Fruit fly (Drosophila melanogaster) whole organism, prepupa: ENCODE data around the gene CG34260.

Source experiments
- Blimp-1 ChIP-seq: fragments of 200-800 bp; sonication (Bioruptor generic); optimal IDR thresholded peaks from 3 replicates; lab custom pipeline; 2017; ENCODE audit warnings: missing biosample characterization, missing genetic modification characterization, mild to moderate bottlenecking, moderate library complexity, missing genetic modification reagents
- CG10631 ChIP-seq: fragments of 200-800 bp; sonication (Bioruptor generic); optimal IDR thresholded peaks from 2 replicates; lab custom pipeline; 2016; ENCODE audit warnings: missing biosample characterization, missing genetic modification characterization
- CG10669 ChIP-seq: fragments of 200-800 bp; sonication (Bioruptor generic); optimal IDR thresholded peaks from 3 replicates; lab custom pipeline; 2018; ENCODE audit warnings: missing biosample characterization, mild to moderate bottlenecking, missing genetic modification characterization, moderate library complexity
- CG11294 ChIP-seq: fragments of 200-800 bp; sonication (Bioruptor generic); IDR thresholded peaks from 2 replicates; pipeline ENCODE4 v1.3.6; 2022; ENCODE audit warnings: missing biosample characterization, missing genetic modification characterization
- CG11762 ChIP-seq: fragments of 200-800 bp; sonication (Bioruptor generic); optimal IDR thresholded peaks from 3 replicates; lab custom pipeline; 2016; ENCODE audit warnings: missing biosample characterization, missing genetic modification characterization; ENCODE audit not compliant: insufficient read depth
- CG15336 ChIP-seq: fragments of 200-800 bp; sonication (Bioruptor generic); IDR thresholded peaks from 2 replicates; pipeline ENCODE4 v1.3.6; 2022; ENCODE audit warnings: missing biosample characterization, missing genetic modification characterization
- CG1621 ChIP-seq: fragments of 200-800 bp; sonication (Bioruptor generic); optimal IDR thresholded peaks from 3 replicates; lab custom pipeline; 2018; ENCODE audit warnings: missing biosample characterization, mild to moderate bottlenecking, missing genetic modification characterization
- CG16779 ChIP-seq: fragments of 200-800 bp; sonication (Bioruptor generic); optimal IDR thresholded peaks from 3 replicates; lab custom pipeline; 2017; ENCODE audit warnings: missing biosample characterization, mild to moderate bottlenecking, missing genetic modification characterization
- CG3032 ChIP-seq: fragments of 200-800 bp; optimal IDR thresholded peaks from 2 replicates; lab custom pipeline; 2019; ENCODE audit warnings: missing biosample characterization, mild to moderate bottlenecking, missing genetic modification characterization, moderate library complexity
- CG31627 ChIP-seq: fragments of 200-800 bp; sonication (Bioruptor generic); optimal IDR thresholded peaks from 3 replicates; lab custom pipeline; 2016; ENCODE audit warnings: missing biosample characterization, missing genetic modification characterization
- CG32006 ChIP-seq: fragments of 200-800 bp; sonication (Bioruptor generic); optimal IDR thresholded peaks from 3 replicates; lab custom pipeline; 2017; ENCODE audit warnings: missing biosample characterization, mild to moderate bottlenecking, missing genetic modification characterization
- CG34406 ChIP-seq: fragments of 200-800 bp; sonication (Bioruptor generic); optimal IDR thresholded peaks from 3 replicates; lab custom pipeline; 2016; ENCODE audit warnings: missing biosample characterization, missing genetic modification characterization
- CG3919 ChIP-seq: fragments of 200-800 bp; sonication (Bioruptor generic); optimal IDR thresholded peaks from 3 replicates; lab custom pipeline; 2016; ENCODE audit warnings: missing biosample characterization, missing genetic modification characterization
- CG4318 ChIP-seq: fragments of 200-800 bp; sonication (Bioruptor generic); optimal IDR thresholded peaks from 3 replicates; lab custom pipeline; 2017; ENCODE audit warnings: missing biosample characterization, mild to moderate bottlenecking, missing genetic modification characterization
- CG6163 ChIP-seq: fragments of 200-800 bp; sonication (Bioruptor generic); IDR thresholded peaks from 3 replicates; pipeline ENCODE4 v1.3.6; 2022; ENCODE audit warnings: missing biosample characterization, missing genetic modification characterization
- CG6276 ChIP-seq: fragments of 200-800 bp; sonication (Bioruptor generic); optimal IDR thresholded peaks from 2 replicates; lab custom pipeline; 2017; ENCODE audit warnings: missing biosample characterization, mild to moderate bottlenecking, missing genetic modification characterization
- CG6808 ChIP-seq: fragments of 200-800 bp; sonication (Bioruptor generic); optimal IDR thresholded peaks from 3 replicates; lab custom pipeline; 2017; ENCODE audit warnings: missing biosample characterization, missing genetic modification characterization, mild to moderate bottlenecking, moderate library complexity, missing genetic modification reagents
- CG6854 ChIP-seq: fragments of 200-800 bp; sonication (Bioruptor generic); optimal IDR thresholded peaks from 2 replicates; lab custom pipeline; 2017; ENCODE audit warnings: missing biosample characterization, mild to moderate bottlenecking, missing genetic modification characterization
- CG8119 ChIP-seq: fragments of 200-800 bp; sonication (Bioruptor generic); IDR thresholded peaks from 3 replicates; pipeline ENCODE4 v1.3.6; 2022; ENCODE audit warnings: missing biosample characterization, missing genetic modification characterization
- CG8319 ChIP-seq: fragments of 200-800 bp; sonication (Bioruptor generic); optimal IDR thresholded peaks from 3 replicates; lab custom pipeline; 2016; ENCODE audit warnings: missing biosample characterization, missing genetic modification characterization
- CG8632 ChIP-seq: fragments of 200-800 bp; sonication (Bioruptor generic); optimal IDR thresholded peaks from 3 replicates; lab custom pipeline; 2016; ENCODE audit warnings: missing biosample characterization, missing genetic modification characterization
- Eip75B ChIP-seq: fragments of 200-800 bp; sonication (Bioruptor generic); optimal IDR thresholded peaks from 3 replicates; lab custom pipeline; 2016; ENCODE audit warnings: missing biosample characterization, missing genetic modification characterization
- Ets21C ChIP-seq: fragments of 200-800 bp; sonication (Bioruptor generic); optimal IDR thresholded peaks from 3 replicates; lab custom pipeline; 2016; ENCODE audit warnings: missing biosample characterization, missing genetic modification characterization
- Ets96B ChIP-seq: fragments of 200-800 bp; optimal IDR thresholded peaks from 2 replicates; lab custom pipeline; 2019; ENCODE audit warnings: missing biosample characterization, mild to moderate bottlenecking, missing genetic modification characterization, moderate library complexity
- Gug ChIP-seq: fragments of 200-800 bp; sonication (Bioruptor generic); IDR thresholded peaks from 2 replicates; pipeline ENCODE4 v1.3.6; 2022; ENCODE audit warnings: missing biosample characterization, missing genetic modification characterization
- Hr38 ChIP-seq: sonication (Bioruptor generic); optimal IDR thresholded peaks from 2 replicates; lab custom pipeline; 2016; ENCODE audit warnings: missing biosample characterization, missing genetic modification characterization
- Hr4 ChIP-seq: fragments of 200-800 bp; sonication (Bioruptor generic); optimal IDR thresholded peaks from 3 replicates; lab custom pipeline; 2016; ENCODE audit warnings: missing biosample characterization, missing genetic modification characterization
- Lpt ChIP-seq: fragments of 200-800 bp; sonication (Bioruptor generic); optimal IDR thresholded peaks from 3 replicates; lab custom pipeline; 2016; ENCODE audit warnings: missing biosample characterization, missing genetic modification characterization
- Met ChIP-seq: fragments of 200-800 bp; sonication (Bioruptor generic); optimal IDR thresholded peaks from 3 replicates; lab custom pipeline; 2016; ENCODE audit warnings: missing biosample characterization, missing genetic modification characterization
- OdsH ChIP-seq: fragments of 200-800 bp; sonication (Bioruptor generic); optimal IDR thresholded peaks from 3 replicates; lab custom pipeline; 2016; ENCODE audit warnings: missing biosample characterization, missing genetic modification characterization
- Sox102F ChIP-seq: fragments of 200-800 bp; sonication (Bioruptor generic); optimal IDR thresholded peaks from 2 replicates; lab custom pipeline; 2016; ENCODE audit warnings: missing biosample characterization, mild to moderate bottlenecking, missing genetic modification characterization
- achi ChIP-seq: fragments of 200-800 bp; sonication (Bioruptor generic); optimal IDR thresholded peaks from 3 replicates; lab custom pipeline; 2016; ENCODE audit warnings: missing biosample characterization, missing genetic modification characterization
- acj6 ChIP-seq: fragments of 200-800 bp; sonication (Bioruptor generic); optimal IDR thresholded peaks from 3 replicates; lab custom pipeline; 2016; ENCODE audit warnings: missing biosample characterization, missing genetic modification characterization
- cyc ChIP-seq: fragments of 200-800 bp; sonication (Bioruptor generic); optimal IDR thresholded peaks from 3 replicates; lab custom pipeline; 2016; ENCODE audit warnings: missing biosample characterization, missing genetic modification characterization
- dac ChIP-seq: fragments of 200-800 bp; sonication (Bioruptor generic); optimal IDR thresholded peaks from 2 replicates; lab custom pipeline; 2017; ENCODE audit warnings: missing biosample characterization, mild to moderate bottlenecking, missing genetic modification characterization
- dsx ChIP-seq: fragments of 200-800 bp; optimal IDR thresholded peaks from 3 replicates; lab custom pipeline; 2019; ENCODE audit warnings: missing biosample characterization, mild to moderate bottlenecking, missing genetic modification characterization, moderate library complexity; ENCODE audit not compliant: poor library complexity, severe bottlenecking
- eg ChIP-seq: fragments of 200-800 bp; sonication (Bioruptor generic); IDR thresholded peaks from 3 replicates; pipeline ENCODE4 v1.3.6; 2022; ENCODE audit warnings: missing biosample characterization, missing genetic modification characterization
- fd59A ChIP-seq: fragments of 200-800 bp; sonication (Bioruptor generic); optimal IDR thresholded peaks from 2 replicates; lab custom pipeline; 2017; ENCODE audit warnings: missing biosample characterization, mild to moderate bottlenecking, missing genetic modification characterization, missing genetic modification reagents
- fd85E ChIP-seq: fragments of 200-800 bp; sonication (Bioruptor generic); optimal IDR thresholded peaks from 3 replicates; lab custom pipeline; 2016; ENCODE audit warnings: missing biosample characterization, missing genetic modification characterization
- fkh ChIP-seq: fragments of 200-800 bp; sonication (Bioruptor generic); optimal IDR thresholded peaks from 3 replicates; lab custom pipeline; 2017; ENCODE audit warnings: missing biosample characterization, mild to moderate bottlenecking, missing genetic modification characterization, moderate library complexity
- net ChIP-seq: fragments of 200-800 bp; sonication (Bioruptor generic); optimal IDR thresholded peaks from 3 replicates; lab custom pipeline; 2016; ENCODE audit warnings: missing biosample characterization, missing genetic modification characterization
- pdm3 ChIP-seq: fragments of 200-800 bp; sonication (Bioruptor generic); optimal IDR thresholded peaks from 3 replicates; lab custom pipeline; 2016; ENCODE audit warnings: missing biosample characterization, missing genetic modification characterization
- salr ChIP-seq, 2 experiments: fragments of 200-800 bp; sonication (Bioruptor generic); optimal IDR thresholded peaks; 3 replicates each; lab custom pipeline; 2016 to 2018; ENCODE audit warnings: missing biosample characterization in 2 of 2, missing genetic modification characterization in 2 of 2, mild to moderate bottlenecking in 1 of 2
- spab ChIP-seq: fragments of 200-800 bp; sonication (Bioruptor generic); optimal IDR thresholded peaks from 2 replicates; lab custom pipeline; 2017; ENCODE audit warnings: missing biosample characterization, mild to moderate bottlenecking, missing genetic modification characterization, missing genetic modification reagents
- ss ChIP-seq, 2 experiments: fragments of 200-800 bp; sonication (Bioruptor generic); optimal IDR thresholded peaks; 2 replicates in 1 of 2; 3 replicates in 1 of 2; lab custom pipeline; 2017 to 2018; ENCODE audit warnings: mild to moderate bottlenecking in 2 of 2, missing biosample characterization in 2 of 2, missing genetic modification characterization in 2 of 2, moderate library complexity in 1 of 2
- svp ChIP-seq: fragments of 200-800 bp; sonication (Bioruptor generic); peaks from one replicate; lab custom pipeline; 2016; ENCODE audit warnings: missing biosample characterization, missing genetic modification characterization
- topi ChIP-seq: fragments of 200-800 bp; sonication (Bioruptor generic); optimal IDR thresholded peaks from 3 replicates; lab custom pipeline; 2016; ENCODE audit warnings: missing biosample characterization, missing genetic modification characterization
- vri ChIP-seq: fragments of 200-800 bp; sonication (Bioruptor generic); optimal IDR thresholded peaks from 3 replicates; lab custom pipeline; 2016; ENCODE audit warnings: missing biosample characterization, mild to moderate bottlenecking, missing genetic modification characterization

CG34260 gene

DNA sequence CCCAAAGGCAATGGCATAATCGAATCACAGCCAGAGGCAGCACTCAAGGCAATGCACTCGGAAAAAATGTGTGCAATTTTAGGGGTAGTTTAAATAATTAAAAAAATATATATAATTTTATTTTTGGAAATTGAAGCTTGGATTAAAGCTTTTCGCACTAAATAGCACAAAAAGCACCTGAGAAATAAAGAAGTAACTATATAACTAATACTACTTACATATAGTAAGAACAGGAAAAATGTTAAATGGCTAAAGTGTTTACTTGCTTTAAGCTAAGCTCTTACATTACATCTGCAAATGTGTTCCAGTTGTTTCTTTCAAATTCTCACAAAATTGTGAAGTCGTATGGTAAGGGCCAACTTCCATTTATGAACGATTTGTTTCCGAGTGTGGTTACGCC lies 25.5 kb downstream of the CG34260 start, which contains the start of gene Gr77a (continued):
- TF ChIP-seq pdm3 (GFP tag; lab: Kevin White, UChicago) (no peak), fkh (GFP tag; lab: Kevin White, UChicago) (no peak), CG6163 (GFP tag; lab: Robert Waterston, UW) (no peak), Hr38 (GFP tag; lab: Kevin White, UChicago) (no peak), CG1621 (tag; lab: Kevin White, UChicago) (no peak), spab (peak; percentile 27), CG10669 (GFP tag; lab: Kevin White, UChicago) (peak; percentile 42), Ets96B (tag; lab: Kevin White, UChicago) (peak; percentile 41), ss (GFP tag; optimal IDR thresholded peaks at IDR 0.05; lab: Kevin White, UChicago) (peak in 1 of 2 experiments; percentile 53), eg (GFP tag; lab: Robert Waterston, UW) (no peak), Met (GFP tag; lab: Kevin White, UChicago) (no peak), CG6276 (no peak), OdsH (GFP tag; lab: Kevin White, UChicago) (peak; percentile 32), svp (no peak), Gug (GFP tag; lab: Robert Waterston, UW) (no peak), Eip75B (no peak), Lpt (GFP tag; lab: Kevin White, UChicago) (no peak), CG3032 (peak; percentile 50), fd85E (GFP tag; lab: Kevin White, UChicago) (no peak), Ets21C (GFP tag; lab: Kevin White, UChicago) (no peak), CG11294 (GFP tag; lab: Robert Waterston, UW) (no peak), CG8632 (GFP tag; lab: Kevin White, UChicago) (peak; percentile 28), CG8119 (GFP tag; lab: Robert Waterston, UW) (no peak), dsx (GFP tag; lab: Kevin White, UChicago) (peak; percentile 15), fd59A (GFP tag; lab: Kevin White, UChicago) (no peak), CG32006 (GFP tag; lab: Kevin White, UChicago) (peak; percentile 26), salr (GFP tag; optimal IDR thresholded peaks at IDR 0.05; lab: Kevin White, UChicago) (no peak), Blimp-1 (GFP tag; lab: Kevin White, UChicago) (no peak), CG11762 (GFP tag; lab: Kevin White, UChicago) (no peak), CG15336 (GFP tag; lab: Robert Waterston, UW) (no peak), net (GFP tag; lab: Kevin White, UChicago) (no peak), CG3919 (GFP tag; lab: Kevin White, UChicago) (peak; percentile 28), CG31627 (GFP tag; lab: Kevin White, UChicago) (no peak), CG6808 (GFP tag; lab: Kevin White, UChicago) (no peak), CG4318 (GFP tag; lab: Kevin White, UChicago) (no peak), CG6854 (GFP tag; lab: Kevin White, UChicago) (no peak), vri (no peak), Hr4 (GFP tag; lab: Kevin White, UChicago) (no peak), acj6 (GFP tag; lab: Kevin White, UChicago) (peak; percentile 29), CG16779 (tag; lab: Kevin White, UChicago) (no peak)
- TF ChIP-seq, all 60 proteins: peak for 19

DNA sequence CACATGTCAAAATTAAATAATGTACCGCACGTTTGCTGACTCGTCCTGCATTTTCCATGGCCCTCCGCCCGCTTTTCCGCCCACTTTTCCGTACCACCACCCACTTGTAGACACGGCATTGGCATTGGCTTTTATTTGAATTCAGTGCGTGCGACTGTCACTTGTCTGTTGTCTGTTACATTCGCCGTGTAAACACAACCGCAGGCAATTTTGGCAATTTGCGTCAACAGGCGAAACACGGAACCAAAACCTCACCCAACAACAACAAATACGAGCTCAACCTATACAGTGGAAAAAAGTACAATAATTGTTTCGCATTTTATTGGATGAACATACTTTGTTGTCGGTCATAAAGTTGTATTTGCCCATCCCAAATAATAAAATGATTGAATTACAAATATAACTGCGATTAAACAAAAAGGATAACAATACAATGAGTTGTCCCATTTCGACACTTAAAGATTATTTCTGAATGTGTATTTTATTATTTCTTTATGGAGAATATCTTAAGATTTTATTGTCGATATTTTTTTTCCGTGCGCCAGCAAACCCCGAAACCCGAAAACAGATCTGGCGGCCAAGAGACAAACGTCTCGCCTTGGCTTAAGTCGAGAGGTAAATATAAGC lies 33.5 kb downstream of the CG34260 start:
- TF ChIP-seq ss (GFP tag; optimal IDR thresholded peaks at IDR 0.05; lab: Kevin White, UChicago) (no peak), Sox102F (GFP tag; lab: Kevin White, UChicago) (peak; percentile 59), CG6163 (GFP tag; lab: Robert Waterston, UW) (no peak), achi (GFP tag; lab: Kevin White, UChicago) (no peak), Hr4 (GFP tag; lab: Kevin White, UChicago) (peak; percentile 38), dac (GFP tag; lab: Kevin White, UChicago) (no peak), CG31627 (GFP tag; lab: Kevin White, UChicago) (peak; percentile 47), CG1621 (tag; lab: Kevin White, UChicago) (no peak), CG34406 (peak; percentile 22), Gug (GFP tag; lab: Robert Waterston, UW) (no peak), CG8119 (GFP tag; lab: Robert Waterston, UW) (peak; percentile 44; the same call in 1 of the 3 replicates), CG10631 (peak; percentile 13), CG6276 (peak; percentile 13), CG6854 (GFP tag; lab: Kevin White, UChicago) (no peak), CG8319 (GFP tag; lab: Kevin White, UChicago) (no peak), salr (GFP tag; optimal IDR thresholded peaks at IDR 0.05; lab: Kevin White, UChicago) (no peak), cyc (peak; percentile 28), Blimp-1 (GFP tag; lab: Kevin White, UChicago) (peak; percentile 16), topi (GFP tag; lab: Kevin White, UChicago) (peak; percentile 52), fkh (GFP tag; lab: Kevin White, UChicago) (no peak), CG4318 (GFP tag; lab: Kevin White, UChicago) (no peak), Ets21C (GFP tag; lab: Kevin White, UChicago) (peak; percentile 10)
